Worm (Caenorhabditis elegans): ENCODE data around the gene C54C6.7.

Gene C54C6.7

ce11 chrIII:3539499-3539898 is 6.7 kb downstream of the C54C6.7 start:
- no peak for TF ChIP-seq elt-1 (tag; optimal IDR thresholded peaks at IDR 0.05)
- TF ChIP-seq lin-11 (tag; optimal IDR thresholded peaks at IDR 0.05) = no peak
- no peak for TF ChIP-seq nhr-237 (tag; optimal IDR thresholded peaks at IDR 0.05)
- TF ChIP-seq elt-3 (tag; optimal IDR thresholded peaks at IDR 0.05) = no peak
- TF ChIP-seq snpc-4 (tag; optimal IDR thresholded peaks at IDR 0.05) = no peak
- no peak for TF ChIP-seq gmeb-1 (tag; optimal IDR thresholded peaks at IDR 0.05)
- TF ChIP-seq egl-27 (tag; optimal IDR thresholded peaks at IDR 0.05) = no peak
- TF ChIP-seq ama-1 (optimal IDR thresholded peaks at IDR 0.05) = no peak
- TF ChIP-seq zag-1 (tag; optimal IDR thresholded peaks at IDR 0.05) = no peak
- no peak for TF ChIP-seq nhr-6 (tag; optimal IDR thresholded peaks at IDR 0.05)

ce11 chrIII:3537401-3537800 is 8.8 kb downstream of the C54C6.7 start, which contains the start of gene cfap-20:
cfap-20 (minus strand) TSS chrIII:3537501.
- TF ChIP-seq Y55F3AM.14 (GFP tag; optimal IDR thresholded peaks at IDR 0.05) = no peak

ce11 chrIII:3534185-3534584 is 12.0 kb downstream of the C54C6.7 start:
- TF ChIP-seq snpc-4 (tag; optimal IDR thresholded peaks at IDR 0.05) (no peak), sma-3 (GFP tag; optimal IDR thresholded peaks at IDR 0.05) (no peak), gmeb-1 (tag; optimal IDR thresholded peaks at IDR 0.05) (no peak), dmd-4 (tag; optimal IDR thresholded peaks at IDR 0.05) (no peak), ceh-82 (tag; optimal IDR thresholded peaks at IDR 0.05) (no peak), C34F6.9 (tag; optimal IDR thresholded peaks at IDR 0.05) (no peak), mab-5 (tag; optimal IDR thresholded peaks at IDR 0.05) (no peak), nhr-6 (tag; optimal IDR thresholded peaks at IDR 0.05) (no peak), zag-1 (tag; optimal IDR thresholded peaks at IDR 0.05) (no peak), ceh-16 (tag; optimal IDR thresholded peaks at IDR 0.05) (no peak), ztf-1 (GFP tag; conservative IDR thresholded peaks at IDR 0.05) (no peak), nhr-129 (tag; optimal IDR thresholded peaks at IDR 0.05) (no peak), F13H6.1 (tag; optimal IDR thresholded peaks at IDR 0.05) (no peak), nhr-77 (tag; optimal IDR thresholded peaks at IDR 0.05) (no peak), aly-2 (tag; optimal IDR thresholded peaks at IDR 0.05) (no peak), nhr-23 (tag; optimal IDR thresholded peaks at IDR 0.05) (no peak), ztf-11 (tag; optimal IDR thresholded peaks at IDR 0.05) (no peak), unc-55 (GFP tag; optimal IDR thresholded peaks at IDR 0.05) (no peak)

- TF ChIP-seq ztf-1 (GFP tag; conservative IDR thresholded peaks at IDR 0.05) (no peak), F13H6.1 (tag; optimal IDR thresholded peaks at IDR 0.05) (peak; percentile 77), ceh-16 (tag; optimal IDR thresholded peaks at IDR 0.05) (no peak), egl-27 (tag; optimal IDR thresholded peaks at IDR 0.05) (peak; percentile 62), lsy-2 (tag; optimal IDR thresholded peaks at IDR 0.05) (peak; percentile 48 to 78), blmp-1 (tag; optimal IDR thresholded peaks at IDR 0.05; ENCODE audit: insufficient read depth) (no peak), elt-3 (tag; optimal IDR thresholded peaks at IDR 0.05) (no peak), crh-2 (tag; optimal IDR thresholded peaks at IDR 0.05) (peak; percentile 75), C34F6.9 (tag; optimal IDR thresholded peaks at IDR 0.05) (peak; percentile 92), R02D3.7 (tag; optimal IDR thresholded peaks at IDR 0.05) (no peak), lin-39 (tag; optimal IDR thresholded peaks at IDR 0.05) (no peak), nhr-11 (tag; optimal IDR thresholded peaks at IDR 0.05) (no peak), snpc-4 (tag; optimal IDR thresholded peaks at IDR 0.05) (no peak), unc-62 (GFP tag; optimal IDR thresholded peaks at IDR 0.05) (no peak), elt-1 (tag; optimal IDR thresholded peaks at IDR 0.05) (no peak), unc-39 (tag; optimal IDR thresholded peaks at IDR 0.05) (no peak), nhr-129 (tag; optimal IDR thresholded peaks at IDR 0.05) (peak; percentile 91), nhr-6 (tag; optimal IDR thresholded peaks at IDR 0.05) (peak; percentile 9), unc-55 (GFP tag; optimal IDR thresholded peaks at IDR 0.05) (peak; percentile 84), lin-13 (GFP tag; optimal IDR thresholded peaks at IDR 0.05) (peak; percentile 45), dmd-4 (tag; optimal IDR thresholded peaks at IDR 0.05) (no peak), fos-1 (tag; optimal IDR thresholded peaks at IDR 0.05) (peak; percentile 47), peb-1 (tag; optimal IDR thresholded peaks at IDR 0.05) (no peak), sma-9 (GFP tag; optimal IDR thresholded peaks at IDR 0.05) (peak; percentile 68), sma-9 (tag; optimal IDR thresholded peaks at IDR 0.05) (no peak), aly-2 (tag; optimal IDR thresholded peaks at IDR 0.05) (no peak), sem-4 (tag; optimal IDR thresholded peaks at IDR 0.05) (no peak), alr-1 (tag; optimal IDR thresholded peaks at IDR 0.05) (no peak), nhr-23 (tag; optimal IDR thresholded peaks at IDR 0.05) (no peak), mab-5 (tag; optimal IDR thresholded peaks at IDR 0.05) (peak; percentile 18), nhr-237 (tag; optimal IDR thresholded peaks at IDR 0.05) (no peak), nhr-10 (tag; optimal IDR thresholded peaks at IDR 0.05) (no peak), sma-3 (GFP tag; optimal IDR thresholded peaks at IDR 0.05) (no peak), mdl-1 (tag; optimal IDR thresholded peaks at IDR 0.05) (peak in 1 of 2 experiments; percentile 11), gmeb-1 (tag; optimal IDR thresholded peaks at IDR 0.05) (no peak), Y55F3AM.14 (GFP tag; optimal IDR thresholded peaks at IDR 0.05) (no peak), skn-1 (tag; optimal IDR thresholded peaks at IDR 0.05) (no peak), ama-1 (optimal IDR thresholded peaks at IDR 0.05) (no peak), nhr-25 (tag; optimal IDR thresholded peaks at IDR 0.05) (no peak), ztf-11 (tag; optimal IDR thresholded peaks at IDR 0.05) (no peak), nhr-21 (tag; optimal IDR thresholded peaks at IDR 0.05) (peak; percentile 5), lin-11 (tag; optimal IDR thresholded peaks at IDR 0.05) (peak; percentile 57), ceh-82 (tag; optimal IDR thresholded peaks at IDR 0.05) (no peak), nhr-77 (tag; optimal IDR thresholded peaks at IDR 0.05) (no peak)
Observed at ce11 chrIII:3532035-3532434, 14.2 kb downstream of the C54C6.7 start.
